Worm (Caenorhabditis elegans) whole organism, early embryonic: ENCODE results near the gene tomm-20.

ENCODE experiments used
- ceh-13 ChIP-seq: fragments of 200-800 bp; sonication (Bioruptor generic); optimal IDR thresholded peaks from 2 replicates; lab custom pipeline; 2018; ENCODE audit warnings: mild to moderate bottlenecking, missing genetic modification characterization, missing compliant biosample characterization
- ceh-36 ChIP-seq: sonication (generic microtip); optimal IDR thresholded peaks from 2 replicates; lab custom pipeline; 2016; ENCODE audit warnings: missing genetic modification characterization, inconsistent platforms, missing compliant biosample characterization
- pes-1 ChIP-seq: fragments of 200-800 bp; sonication (Bioruptor generic); IDR thresholded peaks from 2 replicates; pipeline ENCODE4 v1.3.6; 2022; ENCODE audit warnings: missing genetic modification reagents, missing genetic modification characterization, missing compliant biosample characterization
- scrt-1 ChIP-seq: fragments of 200-800 bp; sonication (Bioruptor generic); IDR thresholded peaks from 2 replicates; pipeline ENCODE4 v1.3.6; 2022; ENCODE audit warnings: missing genetic modification characterization, missing compliant biosample characterization
- sea-1 ChIP-seq: fragments of 200-800 bp; sonication (Bioruptor generic); conservative IDR thresholded peaks from 2 replicates; pipeline ENCODE4 v1.3.6; 2022; ENCODE audit warnings: missing genetic modification characterization, missing compliant biosample characterization
- tbx-11 ChIP-seq: fragments of 200-800 bp; sonication (Bioruptor generic); IDR thresholded peaks from 2 replicates; pipeline ENCODE4 v1.3.6; 2022; ENCODE audit warnings: missing genetic modification characterization, missing compliant biosample characterization
- tra-4 ChIP-seq: sonication (generic microtip); optimal IDR thresholded peaks from 2 replicates; lab custom pipeline; 2017; ENCODE audit warnings: missing genetic modification characterization, missing compliant biosample characterization

DNA sequence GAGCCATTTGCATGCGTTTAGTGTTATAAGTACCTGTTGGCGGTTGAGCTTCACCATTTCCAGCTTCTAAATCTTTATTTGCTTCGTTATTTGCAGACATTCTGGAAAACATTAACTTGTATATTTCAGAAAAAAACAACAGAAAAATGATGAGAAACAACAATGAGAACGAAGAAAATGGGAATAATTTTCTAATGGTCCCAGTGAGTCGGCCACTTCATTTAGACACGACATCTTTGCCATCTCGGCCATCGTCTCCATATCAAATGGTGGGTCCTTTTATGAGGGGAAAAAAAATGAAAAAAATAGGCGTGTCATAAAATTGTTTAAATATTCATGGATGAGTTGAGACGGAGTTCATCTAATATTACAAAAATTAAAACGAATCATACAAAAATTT, 2.5 kb upstream of the tomm-20 start, which contains the start of gene snb-2:
- TF ChIP-seq tbx-11 (no peak), ceh-13 (no peak), tra-4 (tag; lab: Kevin White, UChicago) (no peak), scrt-1 (no peak), sea-1 (no peak), ceh-36 (tag; lab: Kevin White, UChicago) (no peak), pes-1 (GFP tag; lab: Robert Waterston, UW) (no peak)
